Worm (Caenorhabditis elegans) whole organism, L1 larva: ENCODE data around the gene D2021.4.

ENCODE experiments used
- C04F5.9 ChIP-seq: sonication (generic microtip); optimal IDR thresholded peaks from 2 replicates; lab custom pipeline; 2016; ENCODE audit warnings: missing genetic modification characterization, missing compliant biosample characterization
- C16A3.4 ChIP-seq: fragments of 150-350 bp; optimal IDR thresholded peaks from 2 replicates; lab custom pipeline; 2014; ENCODE audit warnings: missing biosample characterization, missing genetic modification characterization
- F16B12.6 ChIP-seq: fragments of 150-350 bp; optimal IDR thresholded peaks from 2 replicates; lab custom pipeline; 2014; ENCODE audit warnings: missing biosample characterization, missing genetic modification characterization
- Y116A8C.19 ChIP-seq: sonication (generic microtip); optimal IDR thresholded peaks from 2 replicates; lab custom pipeline; 2016; ENCODE audit warnings: missing compliant biosample characterization, missing genetic modification characterization, borderline replicate concordance
- aha-1 ChIP-seq: fragments of 150-350 bp; optimal IDR thresholded peaks from 2 replicates; lab custom pipeline; 2014; ENCODE audit warnings: missing biosample characterization, missing genetic modification characterization
- ama-1 ChIP-seq: fragments of 150-350 bp; optimal IDR thresholded peaks from 2 replicates; lab custom pipeline; 2014
- blmp-1 ChIP-seq: fragments of 150-350 bp; optimal IDR thresholded peaks from 2 replicates; lab custom pipeline; 2014; ENCODE audit warnings: missing biosample characterization, missing genetic modification characterization
- ceh-63 ChIP-seq: fragments of 200-800 bp; sonication (Bioruptor generic); optimal IDR thresholded peaks from 2 replicates; lab custom pipeline; 2018; ENCODE audit warnings: mild to moderate bottlenecking, missing genetic modification characterization, missing compliant biosample characterization
- ceh-8 ChIP-seq: fragments of 200-800 bp; sonication (Bioruptor generic); optimal IDR thresholded peaks from 2 replicates; lab custom pipeline; 2018; ENCODE audit warnings: mild to moderate bottlenecking, missing genetic modification characterization, moderate library complexity, missing compliant biosample characterization
- ceh-88 ChIP-seq: fragments of 200-800 bp; sonication (Bioruptor generic); IDR thresholded peaks from 2 replicates; pipeline ENCODE4 v1.3.6; 2022; ENCODE audit warnings: missing genetic modification characterization, missing compliant biosample characterization
- dsc-1 ChIP-seq: sonication (generic microtip); optimal IDR thresholded peaks from 2 replicates; lab custom pipeline; 2016; ENCODE audit warnings: mild to moderate bottlenecking, missing genetic modification characterization, missing compliant biosample characterization
- elt-2 ChIP-seq: sonication (generic microtip); optimal IDR thresholded peaks from 2 replicates; lab custom pipeline; 2016; ENCODE audit warnings: missing genetic modification characterization, mild to moderate bottlenecking, inconsistent platforms, missing compliant biosample characterization, missing genetic modification reagents
- elt-3 ChIP-seq, 6 experiments: fragments of 150-350 bp in 1 of 6; sonication (generic microtip); optimal IDR thresholded peaks; 2 replicates each; lab custom pipeline; 2017 to 2018; ENCODE audit warnings: missing biosample characterization in 6 of 6, missing genetic modification characterization in 6 of 6, inconsistent platforms in 1 of 6
- fkh-4 ChIP-seq: sonication (generic microtip); optimal IDR thresholded peaks from 2 replicates; lab custom pipeline; 2016; ENCODE audit warnings: missing compliant biosample characterization, missing genetic modification characterization, borderline replicate concordance
- fkh-8 ChIP-seq: sonication (generic microtip); optimal IDR thresholded peaks from 2 replicates; lab custom pipeline; 2016; ENCODE audit warnings: mild to moderate bottlenecking, missing genetic modification characterization, missing compliant biosample characterization
- fos-1 ChIP-seq: fragments of 150-350 bp; optimal IDR thresholded peaks from 2 replicates; lab custom pipeline; 2014; ENCODE audit warnings: missing biosample characterization, missing genetic modification characterization
- grh-1 ChIP-seq: fragments of 200-800 bp; sonication (Bioruptor generic); IDR thresholded peaks from 2 replicates; pipeline ENCODE4 v1.3.6; 2022; ENCODE audit warnings: missing genetic modification reagents, missing genetic modification characterization, missing compliant biosample characterization
- irx-1 ChIP-seq: sonication (generic microtip); optimal IDR thresholded peaks from 2 replicates; lab custom pipeline; 2016; ENCODE audit warnings: missing genetic modification characterization, missing compliant biosample characterization
- lin-14 ChIP-seq: fragments of 200-800 bp; sonication (Bioruptor generic); optimal IDR thresholded peaks from 2 replicates; lab custom pipeline; 2018; ENCODE audit warnings: mild to moderate bottlenecking, missing genetic modification characterization, moderate library complexity, missing compliant biosample characterization
- lin-15B ChIP-seq: fragments of 150-350 bp; sonication (generic microtip); optimal IDR thresholded peaks from 3 replicates; lab custom pipeline; 2014; ENCODE audit warnings: missing biosample characterization, missing genetic modification characterization
- lin-35 ChIP-seq, 2 experiments: fragments of 150-350 bp; optimal IDR thresholded peaks; 2 replicates each; lab custom pipeline; 2014; ENCODE audit warnings: missing biosample characterization in 2 of 2, missing genetic modification characterization in 2 of 2, missing genetic modification reagents in 2 of 2
- mdl-1 ChIP-seq, 2 experiments: fragments of 150-350 bp; optimal IDR thresholded peaks; 2 replicates each; lab custom pipeline; 2014 to 2017; ENCODE audit warnings: missing biosample characterization in 2 of 2, missing genetic modification characterization in 2 of 2, inconsistent platforms in 1 of 2
- nhr-11 ChIP-seq: fragments of 150-350 bp; optimal IDR thresholded peaks from 2 replicates; lab custom pipeline; 2014; ENCODE audit warnings: missing biosample characterization, missing genetic modification characterization
- nhr-12 ChIP-seq: sonication (generic microtip); optimal IDR thresholded peaks from 2 replicates; lab custom pipeline; 2017; ENCODE audit warnings: missing biosample characterization, missing genetic modification characterization
- nhr-19 ChIP-seq: fragments of 200-800 bp; sonication (Bioruptor generic); conservative IDR thresholded peaks from 2 replicates; pipeline ENCODE4 v1.3.6; 2022; ENCODE audit warnings: missing genetic modification characterization, missing compliant biosample characterization
- nhr-20 ChIP-seq: sonication (generic microtip); optimal IDR thresholded peaks from 2 replicates; lab custom pipeline; 2016; ENCODE audit warnings: mild to moderate bottlenecking, missing genetic modification characterization, missing compliant biosample characterization
- nhr-237 ChIP-seq: fragments of 150-350 bp; optimal IDR thresholded peaks from 2 replicates; lab custom pipeline; 2014; ENCODE audit warnings: missing biosample characterization, missing genetic modification characterization
- nhr-28 ChIP-seq: fragments of 150-350 bp; optimal IDR thresholded peaks from 2 replicates; lab custom pipeline; 2014; ENCODE audit warnings: missing biosample characterization, missing genetic modification characterization
- nhr-71 ChIP-seq: sonication (generic microtip); optimal IDR thresholded peaks from 2 replicates; lab custom pipeline; 2016; ENCODE audit warnings: mild to moderate bottlenecking, missing genetic modification characterization, moderate library complexity, missing compliant biosample characterization
- nhr-76 ChIP-seq: sonication (generic microtip); optimal IDR thresholded peaks from 2 replicates; lab custom pipeline; 2017; ENCODE audit warnings: missing biosample characterization, missing genetic modification characterization
- nhr-77 ChIP-seq: fragments of 150-350 bp; optimal IDR thresholded peaks from 2 replicates; lab custom pipeline; 2014; ENCODE audit warnings: missing biosample characterization, missing genetic modification characterization
- nhr-84 ChIP-seq: sonication (generic microtip); optimal IDR thresholded peaks from 2 replicates; lab custom pipeline; 2017; ENCODE audit warnings: missing biosample characterization, missing genetic modification characterization
- nhr-85 ChIP-seq: sonication (generic microtip); peaks from one replicate; lab custom pipeline; 2016; ENCODE audit warnings: missing genetic modification characterization, inconsistent platforms, missing compliant biosample characterization
- nhr-90 ChIP-seq: sonication (generic microtip); optimal IDR thresholded peaks from 2 replicates; lab custom pipeline; 2016; ENCODE audit warnings: mild to moderate bottlenecking, missing genetic modification characterization, missing compliant biosample characterization; ENCODE audit not compliant: poor library complexity
- pqm-1 ChIP-seq: sonication (generic microtip); optimal IDR thresholded peaks from 3 replicates; lab custom pipeline; 2017; ENCODE audit warnings: missing biosample characterization, missing genetic modification characterization
- rnt-1 ChIP-seq: sonication (generic microtip); optimal IDR thresholded peaks from 2 replicates; lab custom pipeline; 2016; ENCODE audit warnings: mild to moderate bottlenecking, missing genetic modification characterization, moderate library complexity, missing compliant biosample characterization
- snu-23 ChIP-seq: sonication (generic microtip); optimal IDR thresholded peaks from 2 replicates; lab custom pipeline; 2016; ENCODE audit warnings: missing genetic modification characterization, missing compliant biosample characterization
- sptf-1 ChIP-seq: fragments of 150-350 bp; optimal IDR thresholded peaks from 2 replicates; lab custom pipeline; 2014; ENCODE audit warnings: missing biosample characterization, missing genetic modification characterization
- sup-37 ChIP-seq: fragments of 200-800 bp; sonication (Bioruptor generic); optimal IDR thresholded peaks from 2 replicates; lab custom pipeline; 2018; ENCODE audit warnings: mild to moderate bottlenecking, missing genetic modification characterization, missing compliant biosample characterization
- swsn-7 ChIP-seq: sonication (generic microtip); optimal IDR thresholded peaks from 2 replicates; lab custom pipeline; 2016; ENCODE audit warnings: missing genetic modification characterization, missing compliant biosample characterization
- tbx-2 ChIP-seq: sonication (generic microtip); optimal IDR thresholded peaks from 2 replicates; lab custom pipeline; 2016; ENCODE audit warnings: missing genetic modification characterization, missing compliant biosample characterization
- unc-86 ChIP-seq: sonication (generic microtip); optimal IDR thresholded peaks from 2 replicates; lab custom pipeline; 2016; ENCODE audit warnings: missing genetic modification characterization, missing compliant biosample characterization
- xbp-1 ChIP-seq: sonication (generic microtip); optimal IDR thresholded peaks from 2 replicates; lab custom pipeline; 2016; ENCODE audit warnings: missing genetic modification characterization, missing compliant biosample characterization
- zag-1 ChIP-seq: fragments of 150-350 bp; optimal IDR thresholded peaks from 2 replicates; lab custom pipeline; 2014; ENCODE audit warnings: missing biosample characterization, missing genetic modification characterization
- zip-4 ChIP-seq: fragments of 200-800 bp; sonication (Bioruptor generic); optimal IDR thresholded peaks from 2 replicates; lab custom pipeline; 2018; ENCODE audit warnings: mild to moderate bottlenecking, missing genetic modification characterization, moderate library complexity, missing compliant biosample characterization

Gene D2021.4

ce11 chrX:8564451-8564795 lies 15.6 kb upstream of the D2021.4 start (continued):
- TF ChIP-seq nhr-84 (tag; lab: Kevin White, UChicago) (no peak), nhr-90 (tag; lab: Kevin White, UChicago) (no peak), zip-4 (GFP tag; lab: Kevin White, UChicago) (no peak), ceh-8 (GFP tag; lab: Kevin White, UChicago) (no peak), nhr-77 (tag; lab: Kevin White, UChicago) (no peak), nhr-76 (tag; lab: Kevin White, UChicago) (no peak), pqm-1 (no peak), mdl-1 (tag; optimal IDR thresholded peaks at IDR 0.05; lab: Kevin White, UChicago) (no peak), dsc-1 (tag; lab: Kevin White, UChicago) (no peak), C04F5.9 (tag; lab: Kevin White, UChicago) (no peak), elt-3 (tag; optimal IDR thresholded peaks at IDR 0.05; lab: Kevin White, UChicago) (no peak), fos-1 (no peak), C16A3.4 (tag; lab: Kevin White, UChicago) (no peak), nhr-20 (tag; lab: Kevin White, UChicago) (peak; percentile 17), rnt-1 (tag; lab: Kevin White, UChicago) (peak; percentile 1), lin-15B (tag; lab: Kevin White, UChicago) (no peak)

ce11 chrX:8563663-8564450 lies 15.0 kb upstream of the D2021.4 start:
- peak; percentile 26 for TF ChIP-seq elt-2 (tag; lab: Kevin White, UChicago)
- TF ChIP-seq aha-1 (tag; lab: Kevin White, UChicago): no peak
- no peak for TF ChIP-seq grh-1 (GFP tag; lab: Robert Waterston, UW)
- TF ChIP-seq nhr-20 (tag; lab: Kevin White, UChicago): peak; percentile 18
- peak; percentile 23 for TF ChIP-seq lin-14 (GFP tag; lab: Kevin White, UChicago)
- TF ChIP-seq elt-3 (tag; optimal IDR thresholded peaks at IDR 0.05; lab: Kevin White, UChicago): peak in 1 of 6 experiments; percentile 36
- TF ChIP-seq nhr-85 (tag; lab: Kevin White, UChicago): peak; percentile 47
- TF ChIP-seq nhr-12 (tag; lab: Kevin White, UChicago): no peak
- TF ChIP-seq irx-1 (tag; lab: Kevin White, UChicago): no peak
- no peak for TF ChIP-seq sptf-1 (tag; lab: Kevin White, UChicago)
- TF ChIP-seq dsc-1 (tag; lab: Kevin White, UChicago): peak; percentile 60

ce11 chrX:8562586-8562985 lies 13.7 kb upstream of the D2021.4 start:
- TF ChIP-seq xbp-1 (tag; lab: Kevin White, UChicago) (no peak), snu-23 (GFP tag; lab: Kevin White, UChicago) (no peak), lin-35 (GFP tag; optimal IDR thresholded peaks at IDR 0.05; lab: Kevin White, UChicago) (no peak), F16B12.6 (tag; lab: Kevin White, UChicago) (no peak), ceh-63 (GFP tag; lab: Kevin White, UChicago) (no peak), rnt-1 (tag; lab: Kevin White, UChicago) (no peak), unc-86 (tag; lab: Kevin White, UChicago) (no peak), Y116A8C.19 (tag; lab: Kevin White, UChicago) (no peak), nhr-19 (GFP tag; lab: Robert Waterston, UW) (no peak), blmp-1 (no peak)
- TF ChIP-seq, all 84 proteins: peak for 0

ce11 chrX:8556614-8557196 lies 7.8 kb upstream of the D2021.4 start, which contains the start of gene utx-1:
TSS of gene utx-1 (plus strand) at chrX:8557146.
- TF ChIP-seq ama-1 (no peak), nhr-71 (tag; lab: Kevin White, UChicago) (peak; percentile 26), F16B12.6 (tag; lab: Kevin White, UChicago) (no peak), sptf-1 (tag; lab: Kevin White, UChicago) (no peak), rnt-1 (tag; lab: Kevin White, UChicago) (peak; percentile 33), swsn-7 (tag; lab: Kevin White, UChicago) (peak; percentile 30), tbx-2 (tag; lab: Kevin White, UChicago) (no peak), fkh-4 (tag; lab: Kevin White, UChicago) (no peak), ceh-88 (GFP tag; lab: Robert Waterston, UW) (no peak), fkh-8 (tag; lab: Kevin White, UChicago) (peak; percentile 26), nhr-11 (tag; lab: Kevin White, UChicago) (no peak), lin-35 (GFP tag; optimal IDR thresholded peaks at IDR 0.05; lab: Kevin White, UChicago) (peak; percentile 15 to 48), ceh-63 (GFP tag; lab: Kevin White, UChicago) (no peak), sup-37 (no peak), nhr-77 (tag; lab: Kevin White, UChicago) (no peak), nhr-237 (no peak), zag-1 (tag; lab: Kevin White, UChicago) (no peak), nhr-28 (tag; lab: Kevin White, UChicago) (no peak), unc-86 (tag; lab: Kevin White, UChicago) (peak; percentile 13)
